Worm (Caenorhabditis elegans): Measurements from ENCODE around the gene F48B9.1.

DNA sequence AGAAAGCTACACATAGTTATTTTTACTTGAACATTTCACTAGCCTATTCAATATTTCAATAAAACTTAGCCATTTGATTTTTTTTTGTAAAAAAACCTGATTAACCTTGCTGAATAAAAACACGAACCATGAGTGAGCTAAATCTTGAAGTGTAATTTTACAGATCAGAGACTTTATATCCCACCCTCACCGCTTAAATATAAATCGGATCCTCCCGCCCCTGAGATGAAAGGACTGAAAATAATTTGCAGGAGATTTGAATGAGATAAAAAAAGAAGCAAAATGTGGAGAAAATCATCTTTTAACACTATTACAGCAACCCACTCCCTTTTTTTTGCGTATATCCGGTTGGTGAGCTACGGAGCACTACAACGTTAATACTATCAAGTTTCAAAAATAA lies 30.7 kb upstream of the F48B9.1 start, which contains the start of gene npax-2:
- no peak for TF ChIP-seq snpc-4 (tag; optimal IDR thresholded peaks at IDR 0.05)
- no peak for TF ChIP-seq lin-13 (GFP tag; optimal IDR thresholded peaks at IDR 0.05)
- TF ChIP-seq unc-39 (tag; optimal IDR thresholded peaks at IDR 0.05) = no peak
- TF ChIP-seq aly-2 (tag; optimal IDR thresholded peaks at IDR 0.05) = no peak
- no peak for TF ChIP-seq lin-39 (tag; optimal IDR thresholded peaks at IDR 0.05)
- TF ChIP-seq egl-27 (tag; optimal IDR thresholded peaks at IDR 0.05) = no peak
- TF ChIP-seq ztf-11 (tag; optimal IDR thresholded peaks at IDR 0.05) = no peak
